Worm (Caenorhabditis elegans): ENCODE measurements around the gene ceph-41.
A peak's percentile ranks its signal among the peaks of the same experiment; 100 is the strongest.

Gene ceph-41

ce11 chrIV:8136005-8136512 is 9.1 kb downstream of the ceph-41 start, which contains the start of the genes isp-1 and islo-1 (continued):
- TF ChIP-seq swsn-7 (tag; optimal IDR thresholded peaks at IDR 0.05): peak; percentile 24
- no peak for TF ChIP-seq ets-5 (GFP tag; IDR thresholded peaks at IDR 0.05)
- peak in 1 of 6 experiments; percentile 4 for TF ChIP-seq elt-3 (tag; optimal IDR thresholded peaks at IDR 0.05)
- TF ChIP-seq lsy-2 (tag; optimal IDR thresholded peaks at IDR 0.05): peak; percentile 12 to 82
- TF ChIP-seq lin-14 (GFP tag; optimal IDR thresholded peaks at IDR 0.05): peak; percentile 65
- TF ChIP-seq pax-3 (tag; optimal IDR thresholded peaks at IDR 0.05): no peak
- TF ChIP-seq xbp-1 (tag; optimal IDR thresholded peaks at IDR 0.05): peak; percentile 22
- TF ChIP-seq hpl-2 (GFP tag; optimal IDR thresholded peaks at IDR 0.05): no peak
- TF ChIP-seq ama-1 (optimal IDR thresholded peaks at IDR 0.05): no peak
- no peak for TF ChIP-seq ztf-11 (tag; optimal IDR thresholded peaks at IDR 0.05)
- TF ChIP-seq nhr-28 (tag; optimal IDR thresholded peaks at IDR 0.05): no peak
- no peak for TF ChIP-seq dsc-1 (tag; optimal IDR thresholded peaks at IDR 0.05)
- TF ChIP-seq efl-3 (GFP tag; optimal IDR thresholded peaks at IDR 0.05): no peak
- no peak for TF ChIP-seq aha-1 (tag; optimal IDR thresholded peaks at IDR 0.05)
- TF ChIP-seq mef-2 (tag; optimal IDR thresholded peaks at IDR 0.05): no peak
- TF ChIP-seq egl-27 (tag; optimal IDR thresholded peaks at IDR 0.05): no peak
- no peak for TF ChIP-seq ceh-88 (GFP tag; IDR thresholded peaks at IDR 0.05)
- no peak for TF ChIP-seq jun-1 (tag; optimal IDR thresholded peaks at IDR 0.05)
- TF ChIP-seq snpc-4 (tag; optimal IDR thresholded peaks at IDR 0.05): peak; percentile 6
- no peak for TF ChIP-seq lir-3 (tag; optimal IDR thresholded peaks at IDR 0.05; ENCODE audit: poor library complexity)
- TF ChIP-seq ces-1 (GFP tag; optimal IDR thresholded peaks at IDR 0.05): no peak
- TF ChIP-seq C16A3.4 (tag; optimal IDR thresholded peaks at IDR 0.05): peak; percentile 74
- peak; percentile 77 for TF ChIP-seq lin-15B (tag; optimal IDR thresholded peaks at IDR 0.05)
- TF ChIP-seq aly-2 (tag; optimal IDR thresholded peaks at IDR 0.05): no peak
- TF ChIP-seq sptf-1 (tag; optimal IDR thresholded peaks at IDR 0.05): no peak
- TF ChIP-seq zag-1 (tag; optimal IDR thresholded peaks at IDR 0.05): no peak
- TF ChIP-seq nhr-12 (tag; optimal IDR thresholded peaks at IDR 0.05): no peak
- TF ChIP-seq nhr-11 (tag; optimal IDR thresholded peaks at IDR 0.05): no peak
- peak; percentile 26 for TF ChIP-seq lin-13 (GFP tag; optimal IDR thresholded peaks at IDR 0.05)
- no peak for TF ChIP-seq egl-13 (tag; optimal IDR thresholded peaks at IDR 0.05)
- TF ChIP-seq snu-23 (GFP tag; optimal IDR thresholded peaks at IDR 0.05): peak; percentile 60
- TF ChIP-seq alr-1 (tag; optimal IDR thresholded peaks at IDR 0.05; ENCODE audit: borderline replicate concordance): no peak
- no peak for TF ChIP-seq ceh-63 (GFP tag; optimal IDR thresholded peaks at IDR 0.05)
- no peak for TF ChIP-seq hlh-17 (GFP tag; optimal IDR thresholded peaks at IDR 0.05; ENCODE audit: borderline replicate concordance)

DNA sequence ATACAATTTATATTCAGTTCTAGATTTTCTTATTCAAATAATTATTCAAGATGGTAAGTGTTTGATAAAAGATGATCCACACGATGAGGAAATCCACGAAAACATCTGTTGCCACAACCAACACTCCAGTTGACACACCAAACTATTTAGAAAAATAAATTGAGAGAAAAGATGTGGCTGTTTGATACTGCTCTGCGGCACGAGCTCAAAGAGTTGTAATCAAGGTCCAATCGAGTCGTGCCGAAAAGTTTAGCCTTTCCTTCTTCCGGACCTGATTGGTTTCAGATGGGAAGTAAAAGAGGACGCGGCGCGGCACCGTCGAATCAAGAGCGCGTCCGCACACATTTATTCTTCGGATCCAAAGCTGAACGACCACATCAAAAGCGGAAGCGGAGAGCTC is 9.5 kb downstream of the ceph-41 start:
- TF ChIP-seq fkh-4 (tag; optimal IDR thresholded peaks at IDR 0.05; ENCODE audit: borderline replicate concordance): peak; percentile 74
- TF ChIP-seq nhr-47 (tag; optimal IDR thresholded peaks at IDR 0.05): no peak
- TF ChIP-seq lin-35 (GFP tag; optimal IDR thresholded peaks at IDR 0.05): no peak
- no peak for TF ChIP-seq nhr-20 (tag; optimal IDR thresholded peaks at IDR 0.05)
- TF ChIP-seq zag-1 (tag; optimal IDR thresholded peaks at IDR 0.05): no peak
- TF ChIP-seq Y116A8C.19 (tag; optimal IDR thresholded peaks at IDR 0.05; ENCODE audit: borderline replicate concordance): no peak
- no peak for TF ChIP-seq efl-1 (optimal IDR thresholded peaks at IDR 0.05)
- TF ChIP-seq efl-1 (GFP tag; optimal IDR thresholded peaks at IDR 0.05 in 1 of 2): no peak
- TF ChIP-seq sox-4 (tag; optimal IDR thresholded peaks at IDR 0.05): no peak
- no peak for TF ChIP-seq snpc-4 (tag; optimal IDR thresholded peaks at IDR 0.05)
- no peak for TF ChIP-seq hlh-17 (GFP tag; optimal IDR thresholded peaks at IDR 0.05; ENCODE audit: borderline replicate concordance)
- TF ChIP-seq mdl-1 (tag; optimal IDR thresholded peaks at IDR 0.05): no peak
- no peak for TF ChIP-seq dpl-1 (GFP tag; optimal IDR thresholded peaks at IDR 0.05)
- TF ChIP-seq dsc-1 (tag; optimal IDR thresholded peaks at IDR 0.05): peak; percentile 93
- TF ChIP-seq lin-13 (GFP tag; optimal IDR thresholded peaks at IDR 0.05): no peak
- no peak for TF ChIP-seq swsn-7 (tag; optimal IDR thresholded peaks at IDR 0.05)

All from whole organism, L1 larva.